Fruit fly (Drosophila melanogaster): ENCODE results near the gene Dysb.

The Dysb gene

DNA sequence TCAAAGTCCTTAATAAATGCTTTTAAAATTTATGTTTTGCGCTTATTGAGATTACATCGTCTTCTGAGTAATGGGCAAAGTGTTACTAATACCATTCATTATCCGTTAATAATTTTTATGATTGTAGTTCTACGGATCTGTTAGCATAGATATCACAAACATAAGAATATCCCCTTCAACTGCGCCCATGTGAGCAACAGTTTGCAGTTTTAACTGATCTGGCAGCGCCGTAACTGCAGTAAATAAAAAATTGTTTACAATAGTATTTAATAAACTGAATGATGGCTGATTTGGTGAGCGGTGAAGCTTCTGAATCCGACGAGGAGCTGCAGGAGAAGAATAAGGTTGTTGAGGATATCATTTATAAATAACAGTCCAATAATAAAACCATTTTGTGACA is 2.5 kb downstream of the Dysb start, which contains the start of gene Blos3 (continued):
- TF ChIP-seq H2.0 (GFP tag; IDR thresholded peaks at IDR 0.05) (no peak), Nf-YB (GFP tag; optimal IDR thresholded peaks at IDR 0.05) (no peak), Eip74EF (GFP tag; optimal IDR thresholded peaks at IDR 0.05) (no peak), ttk (GFP tag; IDR thresholded peaks at IDR 0.05) (peak; percentile 25; the same call in 1 of the 2 replicates), CG12769 (tag; optimal IDR thresholded peaks at IDR 0.05) (no peak), ac (GFP tag; optimal IDR thresholded peaks at IDR 0.05) (no peak), CG8924 (tag; optimal IDR thresholded peaks at IDR 0.05) (peak; percentile 58), MESR4 (GFP tag; optimal IDR thresholded peaks at IDR 0.05) (peak; percentile 52), grn (GFP tag; optimal IDR thresholded peaks at IDR 0.05) (no peak), Dip2 (GFP tag; IDR thresholded peaks at IDR 0.05) (no peak), CG12391 (tag; optimal IDR thresholded peaks at IDR 0.05) (peak; percentile 56), CG1792 (GFP tag; optimal IDR thresholded peaks at IDR 0.05) (peak; percentile 39), mld (GFP tag; IDR thresholded peaks at IDR 0.05; ENCODE audit: partially characterized antibody) (no peak), gro (GFP tag; optimal IDR thresholded peaks at IDR 0.05) (peak; percentile 83), Hr39 (optimal IDR thresholded peaks at IDR 0.05) (no peak), CG17568 (GFP tag; optimal IDR thresholded peaks at IDR 0.05) (no peak), CHES-1-like (GFP tag; optimal IDR thresholded peaks at IDR 0.05) (peak; percentile 7), Hand (GFP tag; optimal IDR thresholded peaks at IDR 0.05) (no peak), tin (GFP tag; optimal IDR thresholded peaks at IDR 0.05) (peak; percentile 50), CG2116 (GFP tag; optimal IDR thresholded peaks at IDR 0.05) (no peak), CG13775 (GFP tag; optimal IDR thresholded peaks at IDR 0.05) (peak; percentile 15), ERR (GFP tag; optimal IDR thresholded peaks at IDR 0.05) (no peak), Chrac-16 (GFP tag; optimal IDR thresholded peaks at IDR 0.05) (peak; percentile 49), zfh2 (GFP tag; optimal IDR thresholded peaks at IDR 0.05) (peak; percentile 65), Xbp1 (GFP tag; optimal IDR thresholded peaks at IDR 0.05) (peak; percentile 61), Fer3 (tag; optimal IDR thresholded peaks at IDR 0.05) (no peak), Oli (tag; optimal IDR thresholded peaks at IDR 0.05) (peak; percentile 15), CG4404 (GFP tag; IDR thresholded peaks at IDR 0.05) (no peak), Myb (GFP tag; optimal IDR thresholded peaks at IDR 0.05) (peak; percentile 27), CG3281 (GFP tag; optimal IDR thresholded peaks at IDR 0.05) (peak; percentile 52), GATAe (GFP tag; conservative IDR thresholded peaks at IDR 0.05) (no peak), CG1602 (GFP tag; optimal IDR thresholded peaks at IDR 0.05) (peak; percentile 28), CG4328 (GFP tag; optimal IDR thresholded peaks at IDR 0.05) (peak; percentile 17), CG2129 (GFP tag; IDR thresholded peaks at IDR 0.05; ENCODE audit: partially characterized antibody) (no peak), HmgD (GFP tag; optimal IDR thresholded peaks at IDR 0.05) (no peak), CG9932 (GFP tag; IDR thresholded peaks at IDR 0.05) (0 out of 2 replicates have a peak, but pooled peaks have one; percentile 41), CG12744 (GFP tag; optimal IDR thresholded peaks at IDR 0.05) (no peak), Blimp-1 (GFP tag; optimal IDR thresholded peaks at IDR 0.05) (no peak), ara (GFP tag; IDR thresholded peaks at IDR 0.05) (no peak), wdn (GFP tag; IDR thresholded peaks at IDR 0.05) (no peak), CG17361 (GFP tag; IDR thresholded peaks at IDR 0.05) (0 out of 3 replicates have a peak, but pooled peaks have one; percentile 21), CG18599 (GFP tag; optimal IDR thresholded peaks at IDR 0.05) (peak; percentile 57), pnt (GFP tag; optimal IDR thresholded peaks at IDR 0.05) (peak; percentile 60), Dfd (GFP tag; optimal IDR thresholded peaks at IDR 0.05) (no peak), CG10274 (GFP tag; optimal IDR thresholded peaks at IDR 0.05) (no peak), h (optimal IDR thresholded peaks at IDR 0.05) (no peak), lov (optimal IDR thresholded peaks at IDR 0.05) (no peak), lov (GFP tag; IDR thresholded peaks at IDR 0.05) (no peak), eyg (GFP tag; optimal IDR thresholded peaks at IDR 0.05) (peak; percentile 21), CG1233 (GFP tag; optimal IDR thresholded peaks at IDR 0.05) (peak; percentile 24), CG42726 (GFP tag; IDR thresholded peaks at IDR 0.05; ENCODE audit: partially characterized antibody) (no peak), CG7357 (GFP tag; IDR thresholded peaks at IDR 0.05) (no peak)
